Worm (Caenorhabditis elegans) whole organism, L1 larva: Measurements from ENCODE around the gene F53F4.2.

Source experiments
- C34B4.2 ChIP-seq: sonication (generic microtip); optimal IDR thresholded peaks from 2 replicates; lab custom pipeline; 2017; ENCODE audit warnings: mild to moderate bottlenecking, missing genetic modification characterization, missing compliant biosample characterization
- F16B12.6 ChIP-seq: fragments of 150-350 bp; optimal IDR thresholded peaks from 2 replicates; lab custom pipeline; 2014; ENCODE audit warnings: missing biosample characterization, missing genetic modification characterization
- aly-2 ChIP-seq: fragments of 150-350 bp; optimal IDR thresholded peaks from 2 replicates; lab custom pipeline; 2014; ENCODE audit warnings: missing biosample characterization, missing genetic modification characterization
- ama-1 ChIP-seq: fragments of 150-350 bp; optimal IDR thresholded peaks from 2 replicates; lab custom pipeline; 2014
- blmp-1 ChIP-seq: fragments of 150-350 bp; optimal IDR thresholded peaks from 2 replicates; lab custom pipeline; 2014; ENCODE audit warnings: missing biosample characterization, missing genetic modification characterization
- ceh-63 ChIP-seq: fragments of 200-800 bp; sonication (Bioruptor generic); optimal IDR thresholded peaks from 2 replicates; lab custom pipeline; 2018; ENCODE audit warnings: mild to moderate bottlenecking, missing genetic modification characterization, missing compliant biosample characterization
- ceh-88 ChIP-seq: fragments of 200-800 bp; sonication (Bioruptor generic); IDR thresholded peaks from 2 replicates; pipeline ENCODE4 v1.3.6; 2022; ENCODE audit warnings: missing genetic modification characterization, missing compliant biosample characterization
- dsc-1 ChIP-seq: sonication (generic microtip); optimal IDR thresholded peaks from 2 replicates; lab custom pipeline; 2016; ENCODE audit warnings: mild to moderate bottlenecking, missing genetic modification characterization, missing compliant biosample characterization
- efl-1 ChIP-seq, 4 experiments: fragments of 150-350 bp; optimal IDR thresholded peaks in 3 of 4; peaks in 1 of 4; 1 replicate in 1 of 4; 2 replicates in 3 of 4; lab custom pipeline; 2014; ENCODE audit warnings: missing biosample characterization in 2 of 4, missing genetic modification characterization in 2 of 4, missing genetic modification reagents in 2 of 4
- efl-3 ChIP-seq: fragments of 200-800 bp; sonication (Bioruptor generic); optimal IDR thresholded peaks from 2 replicates; lab custom pipeline; 2018; ENCODE audit warnings: mild to moderate bottlenecking, missing genetic modification characterization, missing compliant biosample characterization
- egl-13 ChIP-seq: sonication (generic microtip); optimal IDR thresholded peaks from 2 replicates; lab custom pipeline; 2016; ENCODE audit warnings: missing genotype, missing genetic modification reagents, missing genetic modification characterization, missing compliant biosample characterization
- elt-2 ChIP-seq: sonication (generic microtip); optimal IDR thresholded peaks from 2 replicates; lab custom pipeline; 2016; ENCODE audit warnings: missing genetic modification characterization, mild to moderate bottlenecking, inconsistent platforms, missing compliant biosample characterization, missing genetic modification reagents
- fkh-10 ChIP-seq: sonication (generic microtip); optimal IDR thresholded peaks from 2 replicates; lab custom pipeline; 2017; ENCODE audit warnings: missing biosample characterization, missing genetic modification reagents, missing genetic modification characterization
- hlh-4 ChIP-seq: sonication (generic microtip); optimal IDR thresholded peaks from 2 replicates; lab custom pipeline; 2016; ENCODE audit warnings: mild to moderate bottlenecking, missing genetic modification characterization, missing compliant biosample characterization
- irx-1 ChIP-seq: sonication (generic microtip); optimal IDR thresholded peaks from 2 replicates; lab custom pipeline; 2016; ENCODE audit warnings: missing genetic modification characterization, missing compliant biosample characterization
- jun-1 ChIP-seq: fragments of 150-350 bp; optimal IDR thresholded peaks from 2 replicates; lab custom pipeline; 2014; ENCODE audit warnings: missing biosample characterization, missing genetic modification reagents, missing genetic modification characterization
- lin-13 ChIP-seq: fragments of 150-350 bp; optimal IDR thresholded peaks from 2 replicates; lab custom pipeline; 2014; ENCODE audit warnings: missing biosample characterization, missing genetic modification reagents, missing genetic modification characterization
- lin-15B ChIP-seq: fragments of 150-350 bp; sonication (generic microtip); optimal IDR thresholded peaks from 3 replicates; lab custom pipeline; 2014; ENCODE audit warnings: missing biosample characterization, missing genetic modification characterization
- lin-35 ChIP-seq, 2 experiments: fragments of 150-350 bp; optimal IDR thresholded peaks; 2 replicates each; lab custom pipeline; 2014; ENCODE audit warnings: missing biosample characterization in 2 of 2, missing genetic modification characterization in 2 of 2, missing genetic modification reagents in 2 of 2
- lin-39 ChIP-seq: fragments of 150-350 bp; optimal IDR thresholded peaks from 2 replicates; lab custom pipeline; 2014; ENCODE audit warnings: missing biosample characterization, missing genetic modification reagents, missing genetic modification characterization
- lir-3 ChIP-seq: sonication (generic microtip); optimal IDR thresholded peaks from 2 replicates; lab custom pipeline; 2016; ENCODE audit warnings: mild to moderate bottlenecking, missing genetic modification characterization, moderate library complexity, missing compliant biosample characterization; ENCODE audit not compliant: poor library complexity
- mef-2 ChIP-seq: fragments of 150-350 bp; optimal IDR thresholded peaks from 2 replicates; lab custom pipeline; 2014; ENCODE audit warnings: missing biosample characterization, missing genetic modification characterization
- mep-1 ChIP-seq: fragments of 150-350 bp; optimal IDR thresholded peaks from 2 replicates; lab custom pipeline; 2014; ENCODE audit warnings: missing biosample characterization, missing genetic modification characterization
- nhr-71 ChIP-seq: sonication (generic microtip); optimal IDR thresholded peaks from 2 replicates; lab custom pipeline; 2016; ENCODE audit warnings: mild to moderate bottlenecking, missing genetic modification characterization, moderate library complexity, missing compliant biosample characterization
- nhr-76 ChIP-seq: sonication (generic microtip); optimal IDR thresholded peaks from 2 replicates; lab custom pipeline; 2017; ENCODE audit warnings: missing biosample characterization, missing genetic modification characterization
- nhr-85 ChIP-seq: sonication (generic microtip); peaks from one replicate; lab custom pipeline; 2016; ENCODE audit warnings: missing genetic modification characterization, inconsistent platforms, missing compliant biosample characterization
- pag-3 ChIP-seq: sonication (generic microtip); optimal IDR thresholded peaks from 2 replicates; lab custom pipeline; 2017; ENCODE audit warnings: missing genetic modification characterization, mild to moderate bottlenecking, missing compliant biosample characterization, antibody characterized with exemption, borderline replicate concordance; ENCODE audit not compliant: insufficient read depth
- pqm-1 ChIP-seq: sonication (generic microtip); optimal IDR thresholded peaks from 3 replicates; lab custom pipeline; 2017; ENCODE audit warnings: missing biosample characterization, missing genetic modification characterization
- skn-1 ChIP-seq: fragments of 150-350 bp; optimal IDR thresholded peaks from 2 replicates; lab custom pipeline; 2014; ENCODE audit warnings: missing biosample characterization, missing genetic modification characterization
- snu-23 ChIP-seq: sonication (generic microtip); optimal IDR thresholded peaks from 2 replicates; lab custom pipeline; 2016; ENCODE audit warnings: missing genetic modification characterization, missing compliant biosample characterization
- sox-4 ChIP-seq: sonication (generic microtip); optimal IDR thresholded peaks from 2 replicates; lab custom pipeline; 2016; ENCODE audit warnings: missing genetic modification characterization, missing compliant biosample characterization
- sptf-1 ChIP-seq: fragments of 150-350 bp; optimal IDR thresholded peaks from 2 replicates; lab custom pipeline; 2014; ENCODE audit warnings: missing biosample characterization, missing genetic modification characterization
- tbx-2 ChIP-seq: sonication (generic microtip); optimal IDR thresholded peaks from 2 replicates; lab custom pipeline; 2016; ENCODE audit warnings: missing genetic modification characterization, missing compliant biosample characterization
- tlp-1 ChIP-seq: fragments of 150-350 bp; optimal IDR thresholded peaks from 2 replicates; lab custom pipeline; 2014; ENCODE audit warnings: missing biosample characterization, missing genetic modification characterization
- unc-130 ChIP-seq: fragments of 150-350 bp; optimal IDR thresholded peaks from 2 replicates; lab custom pipeline; 2017; ENCODE audit warnings: missing biosample characterization, missing genetic modification characterization, inconsistent platforms
- unc-86 ChIP-seq: sonication (generic microtip); optimal IDR thresholded peaks from 2 replicates; lab custom pipeline; 2016; ENCODE audit warnings: missing genetic modification characterization, missing compliant biosample characterization
- vab-15 ChIP-seq: sonication (generic microtip); optimal IDR thresholded peaks from 2 replicates; lab custom pipeline; 2017; ENCODE audit warnings: missing genotype, mild to moderate bottlenecking, missing genetic modification characterization, missing compliant biosample characterization
- xbp-1 ChIP-seq: sonication (generic microtip); optimal IDR thresholded peaks from 2 replicates; lab custom pipeline; 2016; ENCODE audit warnings: missing genetic modification characterization, missing compliant biosample characterization
- ztf-4 ChIP-seq: fragments of 150-350 bp; optimal IDR thresholded peaks from 2 replicates; lab custom pipeline; 2014; ENCODE audit warnings: missing biosample characterization, missing genetic modification characterization

The F53F4.2 gene

DNA sequence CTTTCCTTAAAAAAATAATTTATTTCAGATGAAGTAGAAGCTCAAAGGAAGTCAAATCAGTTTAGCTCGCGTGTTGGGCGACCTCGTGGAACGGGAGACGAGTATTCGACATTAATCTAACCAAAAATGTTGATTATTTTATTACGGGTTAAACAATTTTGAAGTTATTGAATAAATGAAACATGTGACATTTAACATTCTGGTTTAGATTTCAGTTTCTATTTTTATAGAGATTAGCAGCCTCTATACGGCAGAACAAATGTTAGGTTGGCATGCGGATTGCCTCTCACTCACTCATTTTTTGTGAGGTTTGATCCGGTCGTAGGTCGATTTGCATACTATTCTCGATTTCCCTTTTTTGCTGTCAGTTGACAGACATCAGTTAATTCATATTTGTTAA, 4.9 kb downstream of the F53F4.2 start, which contains the start of gene F53F4.1:
Gene F53F4.1, plus strand, starts transcription at position 301 of the 400 bp plus-strand sequence.
- TF ChIP-seq lin-15B = no peak
- no peak for TF ChIP-seq xbp-1 (tag; lab: Kevin White, UChicago)
- no peak for TF ChIP-seq aly-2
- no peak for TF ChIP-seq ceh-63
- TF ChIP-seq efl-3 (GFP tag; lab: Kevin White, UChicago) = no peak
- no peak for TF ChIP-seq mep-1 (tag; lab: Kevin White, UChicago)
- TF ChIP-seq nhr-85 = no peak
- TF ChIP-seq egl-13 (tag; lab: Kevin White, UChicago) = no peak
- TF ChIP-seq irx-1 (tag; lab: Kevin White, UChicago) = no peak
- TF ChIP-seq F16B12.6 = no peak
- TF ChIP-seq dsc-1 (tag; lab: Kevin White, UChicago) = no peak
- no peak for TF ChIP-seq unc-86 (tag; lab: Kevin White, UChicago)
- no peak for TF ChIP-seq sox-4 (tag; lab: Kevin White, UChicago)
- TF ChIP-seq lir-3 (tag; lab: Kevin White, UChicago) = no peak

DNA sequence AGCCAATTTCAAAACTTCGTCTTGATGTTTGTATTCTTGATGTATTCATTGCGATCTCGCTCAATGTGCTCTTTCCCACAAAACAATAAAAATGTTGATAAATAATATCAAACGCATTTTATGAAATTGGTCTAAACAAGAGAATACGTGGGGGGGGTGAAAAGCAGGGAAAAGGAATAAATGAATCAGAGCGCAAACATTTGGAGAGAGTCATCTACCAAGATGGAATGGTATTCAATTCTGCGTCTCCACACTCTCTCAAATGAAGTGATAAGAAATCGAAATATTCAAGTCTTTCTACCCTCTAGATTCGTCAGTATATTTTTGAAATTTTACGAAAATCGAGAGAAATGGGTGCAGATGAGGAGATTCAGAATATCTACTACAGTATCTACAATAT, 8.7 kb downstream of the F53F4.2 start, which contains the start of gene C50B8.5:
Gene C50B8.5, plus strand, starts transcription at position 273 of the 400 bp plus-strand sequence.
- TF ChIP-seq elt-2 (tag; lab: Kevin White, UChicago) = peak; percentile 42
- TF ChIP-seq lin-13 = no peak
- TF ChIP-seq, all 84 proteins: peak for 1

DNA sequence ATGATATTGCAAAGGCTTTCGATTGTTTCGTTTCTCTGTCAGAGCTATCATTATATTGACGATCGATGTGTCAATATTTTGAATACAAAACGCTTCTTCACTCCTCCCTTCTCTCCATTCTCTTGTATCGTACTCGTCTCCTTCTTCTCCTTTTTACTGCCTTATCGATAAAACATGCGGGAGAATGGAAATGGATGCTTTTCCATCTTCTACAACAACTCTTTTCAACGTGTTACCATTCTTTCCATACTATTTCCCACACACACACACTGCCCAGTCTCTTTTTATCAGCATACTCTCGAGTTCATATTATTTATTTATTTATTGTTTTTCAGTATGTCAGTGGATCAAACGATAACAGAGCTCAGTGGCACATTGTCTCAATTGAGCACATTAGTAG, 10.8 kb downstream of the F53F4.2 start, which contains the start of gene C50B8.6:
Gene C50B8.6, plus strand, starts transcription at position 336 of the 400 bp plus-strand sequence.
- TF ChIP-seq elt-2 (tag; lab: Kevin White, UChicago) (peak; percentile 39), irx-1 (tag; lab: Kevin White, UChicago) (no peak)

DNA sequence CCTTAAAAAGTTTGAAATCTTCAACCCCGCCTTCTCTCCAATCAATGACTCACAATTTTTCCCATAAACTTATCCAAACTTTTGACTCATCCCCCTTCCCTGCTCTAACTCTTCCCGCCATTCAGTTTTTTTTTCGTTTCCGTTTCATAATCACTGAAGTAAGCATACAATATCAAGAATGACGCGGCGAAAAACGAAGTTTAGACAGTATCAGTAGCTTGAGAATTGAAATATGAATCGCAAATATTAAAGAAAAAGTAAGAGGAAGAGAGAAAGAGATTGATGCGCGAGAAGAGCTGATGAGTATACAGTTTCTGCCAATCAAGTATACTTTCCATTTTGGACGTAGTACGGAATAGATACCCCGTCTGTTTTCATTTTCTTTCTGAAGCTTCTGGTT, 11.9 kb downstream of the F53F4.2 start:
- TF ChIP-seq lin-13 (no peak), lin-39 (tag; lab: Kevin White, UChicago) (no peak), nhr-76 (tag; lab: Kevin White, UChicago) (no peak)

DNA sequence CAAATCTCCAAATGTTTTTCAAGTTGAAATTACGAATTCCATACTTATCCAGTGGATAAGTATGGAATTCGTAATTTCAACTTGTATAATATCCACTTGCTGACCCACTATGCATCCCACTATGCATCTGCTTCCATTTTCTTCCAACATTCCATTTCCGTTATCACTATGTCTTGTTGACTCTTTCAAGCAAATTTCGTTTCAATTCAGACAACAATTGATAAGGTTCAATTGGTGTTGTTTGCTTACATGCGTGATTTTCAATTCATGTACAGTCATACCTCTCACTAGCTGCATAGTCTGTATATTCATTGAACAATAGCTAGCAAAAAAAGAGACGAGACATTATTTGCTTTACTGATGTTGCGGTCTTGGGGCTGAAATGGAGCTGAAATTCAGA, 12.6 kb downstream of the F53F4.2 start:
- TF ChIP-seq efl-1 (optimal IDR thresholded peaks at IDR 0.05; lab: Kevin White, UChicago) (no peak), efl-1 (GFP tag; optimal IDR thresholded peaks at IDR 0.05 in 1 of 2; lab: Kevin White, UChicago) (no peak), lin-35 (GFP tag; optimal IDR thresholded peaks at IDR 0.05; lab: Kevin White, UChicago) (peak in 1 of 2 experiments; percentile 43), fkh-10 (GFP tag; lab: Kevin White, UChicago) (no peak), vab-15 (no peak), snu-23 (no peak), jun-1 (tag; lab: Kevin White, UChicago) (peak; percentile 3), pqm-1 (tag; lab: Kevin White, UChicago) (peak; percentile 66), tlp-1 (tag; lab: Kevin White, UChicago) (no peak), mef-2 (tag; lab: Kevin White, UChicago) (no peak), ama-1 (lab: Kevin White, UChicago) (no peak), unc-130 (tag; lab: Kevin White, UChicago) (no peak), ceh-63 (no peak), nhr-76 (tag; lab: Kevin White, UChicago) (no peak), mep-1 (tag; lab: Kevin White, UChicago) (no peak), elt-2 (tag; lab: Kevin White, UChicago) (peak; percentile 62), ztf-4 (tag; lab: Kevin White, UChicago) (no peak)

DNA sequence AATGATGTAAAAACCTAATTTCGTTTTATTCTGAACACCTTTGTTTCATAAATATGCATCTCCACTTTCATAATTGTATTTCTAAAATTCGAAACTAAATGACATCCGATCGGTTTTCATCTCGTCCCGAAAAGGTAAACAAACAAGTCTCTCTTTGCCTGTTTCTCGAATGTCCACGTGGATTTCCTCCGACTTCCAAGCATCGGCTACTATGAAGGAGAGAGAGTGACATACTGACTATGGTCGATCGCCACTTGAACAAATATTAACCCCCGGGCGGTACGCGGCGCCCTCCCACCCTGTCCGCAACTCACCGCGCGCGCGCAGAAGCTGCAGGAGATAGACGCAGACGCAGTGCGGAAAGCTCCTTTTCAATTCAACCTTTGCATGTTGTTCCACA, 13.5 kb downstream of the F53F4.2 start:
- TF ChIP-seq pag-3 (tag; lab: Kevin White, UChicago) (no peak), ztf-4 (tag; lab: Kevin White, UChicago) (no peak), C34B4.2 (tag; lab: Kevin White, UChicago) (no peak), sptf-1 (tag; lab: Kevin White, UChicago) (no peak), jun-1 (tag; lab: Kevin White, UChicago) (no peak), tbx-2 (tag; lab: Kevin White, UChicago) (no peak), lin-13 (no peak), nhr-71 (tag; lab: Kevin White, UChicago) (no peak), xbp-1 (tag; lab: Kevin White, UChicago) (no peak), pqm-1 (tag; lab: Kevin White, UChicago) (no peak), hlh-4 (tag; lab: Kevin White, UChicago) (no peak), blmp-1 (tag; lab: Kevin White, UChicago) (no peak), ceh-88 (GFP tag; lab: Robert Waterston, UW) (no peak), elt-2 (tag; lab: Kevin White, UChicago) (no peak), skn-1 (tag; lab: Kevin White, UChicago) (no peak)
